Fruit fly (Drosophila melanogaster): ENCODE data around the gene sinah.

The sinah gene

DNA sequence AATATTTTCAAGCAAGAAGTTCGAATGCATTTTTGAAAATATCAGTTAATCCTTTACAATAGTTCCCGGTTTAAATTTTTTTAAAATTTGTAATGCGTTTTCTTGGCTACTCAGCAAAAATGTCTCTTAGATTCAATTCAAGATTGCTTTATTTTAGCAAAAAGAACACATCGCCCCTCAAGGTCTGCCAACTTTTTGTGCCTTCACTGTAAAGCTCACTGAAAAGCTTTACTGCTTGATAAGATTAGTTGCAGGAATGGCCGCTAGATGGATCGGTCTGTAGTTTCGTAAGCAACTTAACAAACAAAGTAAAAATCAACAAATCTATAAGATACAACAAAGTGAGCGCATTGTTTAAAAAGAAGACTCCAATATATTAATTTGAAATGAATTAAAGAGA is 25.2 kb downstream of the sinah start:
- TF ChIP-seq Deaf1 (tag; optimal IDR thresholded peaks at IDR 0.05) (peak; percentile 1), ci (GFP tag; IDR thresholded peaks at IDR 0.05) (peak; percentile 44; the same call in 1 of the 3 replicates), CG11504 (tag; optimal IDR thresholded peaks at IDR 0.05) (peak; percentile 18), Bgb (GFP tag; IDR thresholded peaks at IDR 0.05; ENCODE audit: partially characterized antibody) (0 out of 2 replicates have a peak, but pooled peaks have one; percentile 32), dan (GFP tag; IDR thresholded peaks at IDR 0.05) (no peak), vvl (GFP tag; IDR thresholded peaks at IDR 0.05) (peak; percentile 19; the same call in 1 of the 2 replicates), Hmr (GFP tag; optimal IDR thresholded peaks at IDR 0.05) (no peak), HLH4C (GFP tag; IDR thresholded peaks at IDR 0.05; ENCODE audit: partially characterized antibody) (no peak), CG12071 (GFP tag; optimal IDR thresholded peaks at IDR 0.05) (no peak), CG9932 (GFP tag; IDR thresholded peaks at IDR 0.05) (no peak), Doc2 (GFP tag; IDR thresholded peaks at IDR 0.05) (no peak), sob (GFP tag; IDR thresholded peaks at IDR 0.05) (no peak), CG18764 (GFP tag; optimal IDR thresholded peaks at IDR 0.05) (no peak), CG12299 (tag; optimal IDR thresholded peaks at IDR 0.05) (no peak), CG6765 (GFP tag; optimal IDR thresholded peaks at IDR 0.05) (no peak), CG18619 (GFP tag; optimal IDR thresholded peaks at IDR 0.05) (no peak), CG9876 (GFP tag; optimal IDR thresholded peaks at IDR 0.05) (no peak), CG14667 (GFP tag; IDR thresholded peaks at IDR 0.05) (no peak), CG31441 (GFP tag; IDR thresholded peaks at IDR 0.05) (no peak), HLH54F (GFP tag; optimal IDR thresholded peaks at IDR 0.05) (no peak), psq (GFP tag; optimal IDR thresholded peaks at IDR 0.05) (no peak), jing (GFP tag; optimal IDR thresholded peaks at IDR 0.05) (no peak), unpg (GFP tag; optimal IDR thresholded peaks at IDR 0.05) (no peak), CG9215 (GFP tag; IDR thresholded peaks at IDR 0.05) (no peak), H15 (GFP tag; IDR thresholded peaks at IDR 0.05) (no peak), fru (optimal IDR thresholded peaks at IDR 0.05) (no peak), pan (optimal IDR thresholded peaks at IDR 0.05) (no peak), pan (GFP tag; optimal IDR thresholded peaks at IDR 0.05 in 1 of 2, IDR thresholded peaks at IDR 0.05 in 1 of 2) (no peak), Kr (GFP tag; optimal IDR thresholded peaks at IDR 0.05) (no peak), Dll (GFP tag; IDR thresholded peaks at IDR 0.05; ENCODE audit: partially characterized antibody) (no peak), CG8924 (tag; optimal IDR thresholded peaks at IDR 0.05) (no peak), CG1024 (GFP tag; IDR thresholded peaks at IDR 0.05) (no peak), chinmo (GFP tag; IDR thresholded peaks at IDR 0.05; ENCODE audit: partially characterized antibody) (0 out of 4 replicates have a peak, but pooled peaks have one; percentile 30), PHDP (tag; optimal IDR thresholded peaks at IDR 0.05) (peak; percentile 4), repo (GFP tag; optimal IDR thresholded peaks at IDR 0.05) (no peak), Lhr (GFP tag; optimal IDR thresholded peaks at IDR 0.05) (no peak), Antp (GFP tag; optimal IDR thresholded peaks at IDR 0.05) (no peak), trem (tag; optimal IDR thresholded peaks at IDR 0.05) (no peak), pum (GFP tag; optimal IDR thresholded peaks at IDR 0.05) (no peak), ttk (GFP tag; IDR thresholded peaks at IDR 0.05) (no peak), Dad (GFP tag; optimal IDR thresholded peaks at IDR 0.05) (no peak), ab (GFP tag; optimal IDR thresholded peaks at IDR 0.05) (no peak), Meics (GFP tag; optimal IDR thresholded peaks at IDR 0.05) (peak; percentile 15), CG1529 (GFP tag; optimal IDR thresholded peaks at IDR 0.05) (no peak), ind (GFP tag; optimal IDR thresholded peaks at IDR 0.05) (no peak), CG7745 (tag; optimal IDR thresholded peaks at IDR 0.05) (no peak), CG14710 (tag; optimal IDR thresholded peaks at IDR 0.05) (no peak), CG9817 (tag; optimal IDR thresholded peaks at IDR 0.05) (no peak), E2f1 (GFP tag; IDR thresholded peaks at IDR 0.05) (no peak), HmgZ (tag; optimal IDR thresholded peaks at IDR 0.05) (peak; percentile 7), CG10959 (GFP tag; IDR thresholded peaks at IDR 0.05) (no peak), CG2199 (GFP tag; IDR thresholded peaks at IDR 0.05) (no peak), zfh2 (GFP tag; optimal IDR thresholded peaks at IDR 0.05) (no peak)
